Worm (Caenorhabditis elegans) whole organism, mixed stage, embryonic: Measurements from ENCODE around the gene gyg-2.

ENCODE experiments used
- ceh-43 ChIP-seq: fragments of 200-800 bp; sonication (Bioruptor generic); optimal IDR thresholded peaks from 2 replicates; lab custom pipeline; 2018; ENCODE audit warnings: mild to moderate bottlenecking, missing genetic modification characterization, moderate library complexity, missing compliant biosample characterization
- elt-1 ChIP-seq: sonication (generic microtip); optimal IDR thresholded peaks from 2 replicates; lab custom pipeline; 2017; ENCODE audit warnings: missing genetic modification characterization, mild to moderate bottlenecking, missing compliant biosample characterization, antibody characterized with exemption, moderate library complexity, borderline replicate concordance; ENCODE audit not compliant: insufficient read depth
- mep-1 ChIP-seq: fragments of 150-350 bp; optimal IDR thresholded peaks from 2 replicates; lab custom pipeline; 2017; ENCODE audit warnings: missing biosample characterization, missing genetic modification reagents, missing genetic modification characterization, inconsistent platforms
- mls-2 ChIP-seq: sonication (generic microtip); optimal IDR thresholded peaks from 2 replicates; lab custom pipeline; 2016; ENCODE audit warnings: mild to moderate bottlenecking, missing genetic modification characterization, moderate library complexity, missing compliant biosample characterization
- nhr-76 ChIP-seq: sonication (generic microtip); optimal IDR thresholded peaks from 2 replicates; lab custom pipeline; 2017; ENCODE audit warnings: missing biosample characterization, missing genetic modification characterization
- sem-2 ChIP-seq: fragments of 200-800 bp; sonication (Bioruptor generic); optimal IDR thresholded peaks from 2 replicates; lab custom pipeline; 2018; ENCODE audit warnings: mild to moderate bottlenecking, missing genetic modification characterization, missing compliant biosample characterization

- TF ChIP-seq nhr-76 (no peak), sem-2 (GFP tag; lab: Kevin White, UChicago) (no peak), ceh-43 (GFP tag; lab: Kevin White, UChicago) (no peak), mep-1 (tag; lab: Kevin White, UChicago) (no peak), elt-1 (tag; lab: Kevin White, UChicago) (no peak), mls-2 (no peak)
These were observed 48.0 kb upstream of the gyg-2 start for ce11 chrV:16794079-16794478.
